Worm (Caenorhabditis elegans) whole organism, late embryonic: ENCODE measurements around the gene srv-11.

Experiments used
- ama-1 ChIP-seq: fragments of 150-350 bp; optimal IDR thresholded peaks from 2 replicates; lab custom pipeline; 2014
- ceh-22 ChIP-seq: sonication (generic microtip); optimal IDR thresholded peaks from 2 replicates; lab custom pipeline; 2017; ENCODE audit warnings: missing biosample characterization, missing genetic modification characterization
- ceh-24 ChIP-seq: sonication (generic microtip); optimal IDR thresholded peaks from 2 replicates; lab custom pipeline; 2016; ENCODE audit warnings: mild to moderate bottlenecking, missing genetic modification characterization, missing compliant biosample characterization
- ceh-6 ChIP-seq: fragments of 200-800 bp; sonication (Bioruptor generic); optimal IDR thresholded peaks from 2 replicates; lab custom pipeline; 2018; ENCODE audit warnings: mild to moderate bottlenecking, missing genetic modification characterization, missing compliant biosample characterization
- fkh-10 ChIP-seq: fragments of 150-350 bp; optimal IDR thresholded peaks from 2 replicates; lab custom pipeline; 2014; ENCODE audit warnings: missing biosample characterization, missing genetic modification reagents, missing genetic modification characterization
- hlh-8 ChIP-seq: sonication (generic microtip); optimal IDR thresholded peaks from 2 replicates; lab custom pipeline; 2016; ENCODE audit warnings: missing genotype, missing genetic modification characterization, missing compliant biosample characterization
- pha-2 ChIP-seq: sonication (generic microtip); optimal IDR thresholded peaks from 2 replicates; lab custom pipeline; 2017; ENCODE audit warnings: mild to moderate bottlenecking, missing genetic modification characterization, missing compliant biosample characterization
- pqm-1 ChIP-seq: sonication (generic microtip); optimal IDR thresholded peaks from 2 replicates; lab custom pipeline; 2016; ENCODE audit warnings: missing genetic modification characterization, missing compliant biosample characterization
- pros-1 ChIP-seq: fragments of 150-350 bp; optimal IDR thresholded peaks from 2 replicates; lab custom pipeline; 2014; ENCODE audit warnings: missing biosample characterization, missing genetic modification reagents, missing genetic modification characterization
- sdc-2 ChIP-seq: sonication (generic microtip); optimal IDR thresholded peaks from 2 replicates; lab custom pipeline; 2016; ENCODE audit warnings: missing genotype, missing genetic modification characterization, missing compliant biosample characterization

DNA sequence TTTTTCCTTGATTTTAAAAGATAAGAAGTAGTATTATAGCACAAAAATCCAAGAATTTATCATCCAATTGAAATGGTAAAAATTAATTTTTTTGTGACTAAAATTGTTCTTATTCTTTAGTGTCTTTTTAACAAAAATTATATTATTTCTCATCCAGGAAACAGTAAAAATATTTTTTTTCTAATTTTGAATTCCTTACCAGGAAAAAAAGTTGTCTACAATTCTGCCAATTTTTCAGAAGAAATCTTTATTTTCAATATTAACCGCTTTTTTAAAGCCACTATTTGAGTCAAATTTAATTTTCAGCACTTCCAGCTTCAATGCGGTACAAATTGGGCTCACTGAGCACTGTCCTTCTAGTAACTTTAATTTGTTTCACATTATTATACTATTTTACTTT, 49.5 kb upstream of the srv-11 start, which contains the start of gene F38C2.4:
- TF ChIP-seq ceh-24 (tag; lab: Kevin White, UChicago) = no peak
- TF ChIP-seq fkh-10 (GFP tag; lab: Kevin White, UChicago) = no peak
- TF ChIP-seq pros-1 (tag; lab: Kevin White, UChicago) = no peak
- TF ChIP-seq sdc-2 (tag; lab: Kevin White, UChicago) = no peak
- no peak for TF ChIP-seq hlh-8 (tag; lab: Kevin White, UChicago)
- TF ChIP-seq ama-1 (lab: Kevin White, UChicago) = no peak
- TF ChIP-seq pqm-1 = no peak
- no peak for TF ChIP-seq ceh-6 (GFP tag; lab: Kevin White, UChicago)
- TF ChIP-seq ceh-22 = no peak
- no peak for TF ChIP-seq pha-2 (tag; lab: Kevin White, UChicago)
